Worm (Caenorhabditis elegans): Measurements from ENCODE around the gene nhr-17.

ce11 chrX:12627797-12628196 is 39.9 kb downstream of the nhr-17 start:
- TF ChIP-seq hnd-1 (tag; optimal IDR thresholded peaks at IDR 0.05): no peak
- no peak for TF ChIP-seq tra-4 (tag; optimal IDR thresholded peaks at IDR 0.05)
- TF ChIP-seq sea-1 (GFP tag; conservative IDR thresholded peaks at IDR 0.05): no peak
- TF ChIP-seq ama-1 (optimal IDR thresholded peaks at IDR 0.05): no peak
- TF ChIP-seq aly-1 (tag; optimal IDR thresholded peaks at IDR 0.05): no peak

Data from whole organism, early embryonic.